Worm (Caenorhabditis elegans) whole organism, L1 larva: ENCODE data around the gene gstk-1.

Experiments used
- C34B4.2 ChIP-seq: sonication (generic microtip); optimal IDR thresholded peaks from 2 replicates; lab custom pipeline; 2017; ENCODE audit warnings: mild to moderate bottlenecking, missing genetic modification characterization, missing compliant biosample characterization
- F16B12.6 ChIP-seq: fragments of 150-350 bp; optimal IDR thresholded peaks from 2 replicates; lab custom pipeline; 2014; ENCODE audit warnings: missing biosample characterization, missing genetic modification characterization
- alr-1 ChIP-seq: fragments of 200-800 bp; sonication (Bioruptor generic); optimal IDR thresholded peaks from 2 replicates; lab custom pipeline; 2018; ENCODE audit warnings: borderline replicate concordance, mild to moderate bottlenecking, missing genetic modification characterization, missing compliant biosample characterization
- aly-2 ChIP-seq: fragments of 150-350 bp; optimal IDR thresholded peaks from 2 replicates; lab custom pipeline; 2014; ENCODE audit warnings: missing biosample characterization, missing genetic modification characterization
- ama-1 ChIP-seq: fragments of 150-350 bp; optimal IDR thresholded peaks from 2 replicates; lab custom pipeline; 2014
- ceh-88 ChIP-seq: fragments of 200-800 bp; sonication (Bioruptor generic); IDR thresholded peaks from 2 replicates; pipeline ENCODE4 v1.3.6; 2022; ENCODE audit warnings: missing genetic modification characterization, missing compliant biosample characterization
- ceh-90 ChIP-seq: sonication (generic microtip); optimal IDR thresholded peaks from 2 replicates; lab custom pipeline; 2016; ENCODE audit warnings: missing genetic modification characterization, missing compliant biosample characterization
- dpl-1 ChIP-seq, 3 experiments: fragments of 150-350 bp in 2 of 3; sonication (generic microtip) in 1 of 3; optimal IDR thresholded peaks; 2 replicates each; lab custom pipeline; 2014 to 2017; ENCODE audit warnings: missing biosample characterization in 3 of 3, missing genetic modification characterization in 3 of 3, missing genetic modification reagents in 3 of 3
- efl-1 ChIP-seq, 4 experiments: fragments of 150-350 bp; optimal IDR thresholded peaks in 3 of 4; peaks in 1 of 4; 1 replicate in 1 of 4; 2 replicates in 3 of 4; lab custom pipeline; 2014; ENCODE audit warnings: missing biosample characterization in 2 of 4, missing genetic modification characterization in 2 of 4, missing genetic modification reagents in 2 of 4
- ets-5 ChIP-seq: fragments of 200-800 bp; sonication (Bioruptor generic); IDR thresholded peaks from 2 replicates; pipeline ENCODE4 v1.3.6; 2022; ENCODE audit warnings: missing genetic modification characterization, missing compliant biosample characterization
- fos-1 ChIP-seq: fragments of 150-350 bp; optimal IDR thresholded peaks from 2 replicates; lab custom pipeline; 2014; ENCODE audit warnings: missing biosample characterization, missing genetic modification characterization
- grh-1 ChIP-seq: fragments of 200-800 bp; sonication (Bioruptor generic); IDR thresholded peaks from 2 replicates; pipeline ENCODE4 v1.3.6; 2022; ENCODE audit warnings: missing genetic modification reagents, missing genetic modification characterization, missing compliant biosample characterization
- hlh-4 ChIP-seq: sonication (generic microtip); optimal IDR thresholded peaks from 2 replicates; lab custom pipeline; 2016; ENCODE audit warnings: mild to moderate bottlenecking, missing genetic modification characterization, missing compliant biosample characterization
- irx-1 ChIP-seq: sonication (generic microtip); optimal IDR thresholded peaks from 2 replicates; lab custom pipeline; 2016; ENCODE audit warnings: missing genetic modification characterization, missing compliant biosample characterization
- isw-1 ChIP-seq: fragments of 200-800 bp; sonication (Bioruptor generic); IDR thresholded peaks from 2 replicates; pipeline ENCODE4 v1.3.6; 2022; ENCODE audit warnings: missing genetic modification characterization, missing compliant biosample characterization
- jun-1 ChIP-seq: fragments of 150-350 bp; optimal IDR thresholded peaks from 2 replicates; lab custom pipeline; 2014; ENCODE audit warnings: missing biosample characterization, missing genetic modification reagents, missing genetic modification characterization
- lin-13 ChIP-seq: fragments of 150-350 bp; optimal IDR thresholded peaks from 2 replicates; lab custom pipeline; 2014; ENCODE audit warnings: missing biosample characterization, missing genetic modification reagents, missing genetic modification characterization
- lin-14 ChIP-seq: fragments of 200-800 bp; sonication (Bioruptor generic); optimal IDR thresholded peaks from 2 replicates; lab custom pipeline; 2018; ENCODE audit warnings: mild to moderate bottlenecking, missing genetic modification characterization, moderate library complexity, missing compliant biosample characterization
- lin-35 ChIP-seq, 2 experiments: fragments of 150-350 bp; optimal IDR thresholded peaks; 2 replicates each; lab custom pipeline; 2014; ENCODE audit warnings: missing biosample characterization in 2 of 2, missing genetic modification characterization in 2 of 2, missing genetic modification reagents in 2 of 2
- lin-39 ChIP-seq: fragments of 150-350 bp; optimal IDR thresholded peaks from 2 replicates; lab custom pipeline; 2014; ENCODE audit warnings: missing biosample characterization, missing genetic modification reagents, missing genetic modification characterization
- lir-3 ChIP-seq: sonication (generic microtip); optimal IDR thresholded peaks from 2 replicates; lab custom pipeline; 2016; ENCODE audit warnings: mild to moderate bottlenecking, missing genetic modification characterization, moderate library complexity, missing compliant biosample characterization; ENCODE audit not compliant: poor library complexity
- lsy-2 ChIP-seq, 2 experiments: fragments of 150-350 bp; optimal IDR thresholded peaks; 2 replicates each; lab custom pipeline; 2014; ENCODE audit warnings: missing biosample characterization in 2 of 2, missing genetic modification characterization in 2 of 2
- nhr-11 ChIP-seq: fragments of 150-350 bp; optimal IDR thresholded peaks from 2 replicates; lab custom pipeline; 2014; ENCODE audit warnings: missing biosample characterization, missing genetic modification characterization
- nhr-12 ChIP-seq: sonication (generic microtip); optimal IDR thresholded peaks from 2 replicates; lab custom pipeline; 2017; ENCODE audit warnings: missing biosample characterization, missing genetic modification characterization
- nhr-19 ChIP-seq: fragments of 200-800 bp; sonication (Bioruptor generic); conservative IDR thresholded peaks from 2 replicates; pipeline ENCODE4 v1.3.6; 2022; ENCODE audit warnings: missing genetic modification characterization, missing compliant biosample characterization
- nhr-20 ChIP-seq: sonication (generic microtip); optimal IDR thresholded peaks from 2 replicates; lab custom pipeline; 2016; ENCODE audit warnings: mild to moderate bottlenecking, missing genetic modification characterization, missing compliant biosample characterization
- nhr-28 ChIP-seq: fragments of 150-350 bp; optimal IDR thresholded peaks from 2 replicates; lab custom pipeline; 2014; ENCODE audit warnings: missing biosample characterization, missing genetic modification characterization
- nhr-47 ChIP-seq: sonication (generic microtip); optimal IDR thresholded peaks from 2 replicates; lab custom pipeline; 2016; ENCODE audit warnings: mild to moderate bottlenecking, missing genetic modification characterization, moderate library complexity, missing compliant biosample characterization
- nhr-85 ChIP-seq: sonication (generic microtip); peaks from one replicate; lab custom pipeline; 2016; ENCODE audit warnings: missing genetic modification characterization, inconsistent platforms, missing compliant biosample characterization
- nhr-90 ChIP-seq: sonication (generic microtip); optimal IDR thresholded peaks from 2 replicates; lab custom pipeline; 2016; ENCODE audit warnings: mild to moderate bottlenecking, missing genetic modification characterization, missing compliant biosample characterization; ENCODE audit not compliant: poor library complexity
- pqm-1 ChIP-seq: sonication (generic microtip); optimal IDR thresholded peaks from 3 replicates; lab custom pipeline; 2017; ENCODE audit warnings: missing biosample characterization, missing genetic modification characterization
- snu-23 ChIP-seq: sonication (generic microtip); optimal IDR thresholded peaks from 2 replicates; lab custom pipeline; 2016; ENCODE audit warnings: missing genetic modification characterization, missing compliant biosample characterization
- sptf-1 ChIP-seq: fragments of 150-350 bp; optimal IDR thresholded peaks from 2 replicates; lab custom pipeline; 2014; ENCODE audit warnings: missing biosample characterization, missing genetic modification characterization
- swsn-7 ChIP-seq: sonication (generic microtip); optimal IDR thresholded peaks from 2 replicates; lab custom pipeline; 2016; ENCODE audit warnings: missing genetic modification characterization, missing compliant biosample characterization
- tlp-1 ChIP-seq: fragments of 150-350 bp; optimal IDR thresholded peaks from 2 replicates; lab custom pipeline; 2014; ENCODE audit warnings: missing biosample characterization, missing genetic modification characterization
- unc-62 ChIP-seq: fragments of 150-350 bp; optimal IDR thresholded peaks from 2 replicates; lab custom pipeline; 2014; ENCODE audit warnings: missing biosample characterization, missing genetic modification reagents, missing genetic modification characterization
- unc-98 ChIP-seq: fragments of 200-800 bp; sonication (Bioruptor generic); IDR thresholded peaks from 2 replicates; pipeline ENCODE4 v1.3.6; 2022; ENCODE audit warnings: missing genetic modification characterization, missing compliant biosample characterization
- vab-15 ChIP-seq: sonication (generic microtip); optimal IDR thresholded peaks from 2 replicates; lab custom pipeline; 2017; ENCODE audit warnings: missing genotype, mild to moderate bottlenecking, missing genetic modification characterization, missing compliant biosample characterization
- zip-4 ChIP-seq: fragments of 200-800 bp; sonication (Bioruptor generic); optimal IDR thresholded peaks from 2 replicates; lab custom pipeline; 2018; ENCODE audit warnings: mild to moderate bottlenecking, missing genetic modification characterization, moderate library complexity, missing compliant biosample characterization
- ztf-4 ChIP-seq: fragments of 150-350 bp; optimal IDR thresholded peaks from 2 replicates; lab custom pipeline; 2014; ENCODE audit warnings: missing biosample characterization, missing genetic modification characterization

Gene gstk-1

ce11 chrII:9617039-9617901 is 39.2 kb upstream of the gstk-1 start, which contains the start of gene hal-3:
TSS of gene hal-3 (minus strand) at chrII:9617125.
- TF ChIP-seq sptf-1 = no peak
- TF ChIP-seq lin-39 (tag; lab: Kevin White, UChicago) = no peak
- TF ChIP-seq isw-1 (GFP tag; lab: Robert Waterston, UW) = no peak
- no peak for TF ChIP-seq nhr-12 (tag; lab: Kevin White, UChicago)
- TF ChIP-seq nhr-20 (tag; lab: Kevin White, UChicago) = no peak
- TF ChIP-seq ets-5 (GFP tag; lab: Robert Waterston, UW) = no peak
- no peak for TF ChIP-seq C34B4.2 (tag; lab: Kevin White, UChicago)
- TF ChIP-seq nhr-19 (GFP tag; lab: Robert Waterston, UW) = no peak
- no peak for TF ChIP-seq fos-1 (tag; lab: Kevin White, UChicago)
- no peak for TF ChIP-seq vab-15 (tag; lab: Kevin White, UChicago)
- TF ChIP-seq efl-1 (optimal IDR thresholded peaks at IDR 0.05; lab: Kevin White, UChicago) = no peak
- TF ChIP-seq efl-1 (GFP tag; optimal IDR thresholded peaks at IDR 0.05 in 1 of 2; lab: Kevin White, UChicago) = peak in 1 of 2 experiments; percentile 77
- TF ChIP-seq lin-35 (GFP tag; optimal IDR thresholded peaks at IDR 0.05; lab: Kevin White, UChicago) = no peak
- TF ChIP-seq zip-4 (GFP tag; lab: Kevin White, UChicago) = no peak
- TF ChIP-seq F16B12.6 (tag; lab: Kevin White, UChicago) = no peak
- no peak for TF ChIP-seq irx-1 (tag; lab: Kevin White, UChicago)
- peak; percentile 5 for TF ChIP-seq ztf-4 (tag; lab: Kevin White, UChicago)
- TF ChIP-seq nhr-11 (tag; lab: Kevin White, UChicago) = no peak
- TF ChIP-seq nhr-47 (tag; lab: Kevin White, UChicago) = peak; percentile 1
- TF ChIP-seq ama-1 = peak; percentile 16
- TF ChIP-seq nhr-28 (tag; lab: Kevin White, UChicago) = no peak
- no peak for TF ChIP-seq lin-13
- no peak for TF ChIP-seq hlh-4
- no peak for TF ChIP-seq unc-62 (GFP tag; lab: Kevin White, UChicago)
- peak in 1 of 2 experiments; percentile 54 for TF ChIP-seq lsy-2 (tag; optimal IDR thresholded peaks at IDR 0.05; lab: Kevin White, UChicago)
- TF ChIP-seq ceh-90 (tag; lab: Kevin White, UChicago) = no peak
- TF ChIP-seq unc-98 (GFP tag; lab: Robert Waterston, UW) = no peak
- no peak for TF ChIP-seq tlp-1
- no peak for TF ChIP-seq alr-1 (tag; lab: Kevin White, UChicago)
- no peak for TF ChIP-seq grh-1 (GFP tag; lab: Robert Waterston, UW)
- no peak for TF ChIP-seq lir-3 (tag; lab: Kevin White, UChicago)
- no peak for TF ChIP-seq ceh-88 (GFP tag; lab: Robert Waterston, UW)

ce11 chrII:9617902-9618245 is 38.6 kb upstream of the gstk-1 start:
- TF ChIP-seq C34B4.2 (tag; lab: Kevin White, UChicago) (no peak), lin-14 (GFP tag; lab: Kevin White, UChicago) (peak; percentile 21), nhr-90 (tag; lab: Kevin White, UChicago) (peak; percentile 25), aly-2 (tag; lab: Kevin White, UChicago) (no peak), zip-4 (GFP tag; lab: Kevin White, UChicago) (peak; percentile 16), snu-23 (GFP tag; lab: Kevin White, UChicago) (peak; percentile 19), dpl-1 (GFP tag; optimal IDR thresholded peaks at IDR 0.05; lab: Kevin White, UChicago) (no peak), ztf-4 (tag; lab: Kevin White, UChicago) (no peak), jun-1 (tag; lab: Kevin White, UChicago) (peak; percentile 2)

ce11 chrII:9618759-9619158 is 37.7 kb upstream of the gstk-1 start:
- TF ChIP-seq lin-13 = no peak
- no peak for TF ChIP-seq pqm-1 (tag; lab: Kevin White, UChicago)
- no peak for TF ChIP-seq efl-1 (optimal IDR thresholded peaks at IDR 0.05; lab: Kevin White, UChicago)
- TF ChIP-seq efl-1 (GFP tag; optimal IDR thresholded peaks at IDR 0.05 in 1 of 2; lab: Kevin White, UChicago) = peak in 1 of 2 experiments; percentile 39
- no peak for TF ChIP-seq swsn-7 (tag; lab: Kevin White, UChicago)
- peak; percentile 26 for TF ChIP-seq nhr-85 (tag; lab: Kevin White, UChicago)
